Worm (Caenorhabditis elegans) whole organism, L4 larva: ENCODE results near the gene ash-2.

ENCODE experiments used
- D1046.2 ChIP-seq: fragments of 200-800 bp; sonication (Bioruptor generic); IDR thresholded peaks from 2 replicates; pipeline ENCODE4 v1.3.6; 2022; ENCODE audit warnings: missing genetic modification characterization, missing compliant biosample characterization
- F10B5.3 ChIP-seq: sonication (generic microtip); optimal IDR thresholded peaks from 2 replicates; lab custom pipeline; 2016; ENCODE audit warnings: mild to moderate bottlenecking, missing genetic modification characterization, missing compliant biosample characterization
- F26F4.8 ChIP-seq: fragments of 200-800 bp; sonication (Bioruptor generic); conservative IDR thresholded peaks from 2 replicates; pipeline ENCODE4 v1.3.6; 2022; ENCODE audit warnings: missing genetic modification characterization, missing compliant biosample characterization
- T26A8.4 ChIP-seq: fragments of 200-800 bp; sonication (Bioruptor generic); IDR thresholded peaks from 2 replicates; pipeline ENCODE4 v1.3.6; 2022; ENCODE audit warnings: missing genetic modification characterization, missing compliant biosample characterization
- Y105C5A.15 ChIP-seq: fragments of 200-800 bp; sonication (Bioruptor generic); IDR thresholded peaks from 2 replicates; pipeline ENCODE4 v1.3.6; 2022; ENCODE audit warnings: missing genetic modification characterization, missing compliant biosample characterization
- Y5F2A.4 ChIP-seq: fragments of 200-800 bp; sonication (Bioruptor generic); optimal IDR thresholded peaks from 2 replicates; lab custom pipeline; 2018; ENCODE audit warnings: mild to moderate bottlenecking, missing genetic modification characterization, missing compliant biosample characterization
- aha-1 ChIP-seq: fragments of 150-350 bp; peaks from one replicate; lab custom pipeline; 2014; ENCODE audit warnings: missing biosample characterization, missing genetic modification characterization
- ama-1 ChIP-seq: fragments of 150-350 bp; optimal IDR thresholded peaks from 2 replicates; lab custom pipeline; 2014; ENCODE audit warnings: inconsistent platforms, mixed read lengths
- arid-1 ChIP-seq: fragments of 200-800 bp; sonication (Bioruptor generic); conservative IDR thresholded peaks from 2 replicates; pipeline ENCODE4 v1.3.6; 2022; ENCODE audit warnings: missing genetic modification reagents, missing genetic modification characterization, missing compliant biosample characterization
- ceh-44 ChIP-seq: fragments of 200-800 bp; sonication (Bioruptor generic); IDR thresholded peaks from 2 replicates; pipeline ENCODE4 v1.3.6; 2022; ENCODE audit warnings: missing genetic modification reagents, missing genetic modification characterization, missing compliant biosample characterization
- ceh-82 ChIP-seq: sonication (generic microtip); optimal IDR thresholded peaks from 2 replicates; lab custom pipeline; 2017; ENCODE audit warnings: missing biosample characterization, missing genetic modification characterization
- ces-1 ChIP-seq: fragments of 150-350 bp; sonication (generic microtip); optimal IDR thresholded peaks from 4 replicates; lab custom pipeline; 2014; ENCODE audit warnings: missing biosample characterization, missing genetic modification reagents, missing genetic modification characterization
- ctbp-1 ChIP-seq: fragments of 200-800 bp; sonication (Bioruptor generic); IDR thresholded peaks from 2 replicates; pipeline ENCODE4 v1.3.6; 2022; ENCODE audit warnings: missing genetic modification reagents, missing genetic modification characterization, missing compliant biosample characterization
- daf-16 ChIP-seq, 3 experiments: sonication (generic microtip); optimal IDR thresholded peaks; 2 replicates each; lab custom pipeline; 2016 to 2017; ENCODE audit warnings: missing genetic modification characterization in 3 of 3, missing genetic modification reagents in 3 of 3, mild to moderate bottlenecking in 2 of 3, missing compliant biosample characterization in 2 of 3, missing biosample characterization in 1 of 3, moderate library complexity in 1 of 3
- egl-27 ChIP-seq: sonication (generic microtip); optimal IDR thresholded peaks from 3 replicates; lab custom pipeline; 2017; ENCODE audit warnings: missing biosample characterization, missing genetic modification reagents, missing genetic modification characterization
- lim-7 ChIP-seq: fragments of 200-800 bp; sonication (Bioruptor generic); IDR thresholded peaks from 2 replicates; pipeline ENCODE4 v1.3.6; 2022; ENCODE audit warnings: missing genetic modification characterization, missing compliant biosample characterization
- lin-1 ChIP-seq: fragments of 200-800 bp; sonication (Bioruptor generic); IDR thresholded peaks from 2 replicates; pipeline ENCODE4 v1.3.6; 2022; ENCODE audit warnings: missing genetic modification reagents, missing genetic modification characterization, missing compliant biosample characterization
- lin-38 ChIP-seq: fragments of 200-800 bp; sonication (Bioruptor generic); IDR thresholded peaks from 2 replicates; pipeline ENCODE4 v1.3.6; 2022; ENCODE audit warnings: missing genetic modification reagents, missing genetic modification characterization, missing compliant biosample characterization
- lir-3 ChIP-seq: sonication (generic microtip); optimal IDR thresholded peaks from 2 replicates; lab custom pipeline; 2016; ENCODE audit warnings: mild to moderate bottlenecking, missing genetic modification characterization, missing compliant biosample characterization
- madf-5 ChIP-seq, 2 experiments: fragments of 200-800 bp; sonication (Bioruptor generic); IDR thresholded peaks; 2 replicates each; pipeline ENCODE4 v1.3.6; 2022; ENCODE audit warnings: missing compliant biosample characterization in 2 of 2, missing genetic modification characterization in 2 of 2
- mdt-29 ChIP-seq: fragments of 200-800 bp; sonication (Bioruptor generic); IDR thresholded peaks from 2 replicates; pipeline ENCODE4 v1.3.6; 2022; ENCODE audit warnings: missing genetic modification reagents, missing genetic modification characterization, missing compliant biosample characterization
- mes-2 ChIP-seq: sonication (generic microtip); optimal IDR thresholded peaks from 2 replicates; lab custom pipeline; 2016; ENCODE audit warnings: missing genotype, mild to moderate bottlenecking, missing genetic modification characterization, missing compliant biosample characterization; ENCODE audit not compliant: poor library complexity, severe bottlenecking
- mxl-2 ChIP-seq: fragments of 200-800 bp; sonication (Bioruptor generic); conservative IDR thresholded peaks from 2 replicates; pipeline ENCODE4 v1.3.6; 2022; ENCODE audit warnings: missing genetic modification reagents, missing genetic modification characterization, missing compliant biosample characterization
- nhr-102 ChIP-seq: sonication (generic microtip); optimal IDR thresholded peaks from 2 replicates; lab custom pipeline; 2016; ENCODE audit warnings: mild to moderate bottlenecking, missing genetic modification characterization, moderate library complexity, missing compliant biosample characterization
- nhr-42 ChIP-seq: fragments of 200-800 bp; sonication (Bioruptor generic); IDR thresholded peaks from 2 replicates; pipeline ENCODE4 v1.3.6; 2022; ENCODE audit warnings: missing genetic modification characterization, missing compliant biosample characterization
- nhr-76 ChIP-seq: fragments of 150-350 bp; optimal IDR thresholded peaks from 2 replicates; lab custom pipeline; 2014; ENCODE audit warnings: missing biosample characterization, missing genetic modification characterization
- pha-4 ChIP-seq, 2 experiments: fragments of 150-350 bp in 1 of 2; fragments of 200-800 bp in 1 of 2; sonication (Bioruptor generic) in 1 of 2; IDR thresholded peaks in 1 of 2; optimal IDR thresholded peaks in 1 of 2; 2 replicates each; pipeline versions ENCODE4 v1.3.6 to Lab custom; 2014 to 2022; ENCODE audit warnings: missing genetic modification characterization in 2 of 2, missing genetic modification reagents in 2 of 2, missing biosample characterization in 1 of 2, missing compliant biosample characterization in 1 of 2
- php-3 ChIP-seq: fragments of 200-800 bp; sonication (Bioruptor generic); IDR thresholded peaks from 2 replicates; pipeline ENCODE4 v1.3.6; 2022; ENCODE audit warnings: missing genetic modification reagents, missing genetic modification characterization, missing compliant biosample characterization
- rbr-2 ChIP-seq: sonication (generic microtip); optimal IDR thresholded peaks from 2 replicates; lab custom pipeline; 2016; ENCODE audit warnings: missing genotype, missing genetic modification characterization, missing compliant biosample characterization
- saeg-2 ChIP-seq: fragments of 200-800 bp; sonication (Bioruptor generic); IDR thresholded peaks from 2 replicates; pipeline ENCODE4 v1.3.6; 2022; ENCODE audit warnings: missing genetic modification reagents, missing genetic modification characterization, missing compliant biosample characterization
- sdz-12 ChIP-seq: fragments of 200-800 bp; sonication (Bioruptor generic); optimal IDR thresholded peaks from 2 replicates; lab custom pipeline; 2018; ENCODE audit warnings: mild to moderate bottlenecking, missing genetic modification characterization, missing compliant biosample characterization
- set-16 ChIP-seq: fragments of 200-800 bp; sonication (Bioruptor generic); IDR thresholded peaks from 2 replicates; pipeline ENCODE4 v1.3.6; 2022; ENCODE audit warnings: missing genetic modification reagents, missing genetic modification characterization, missing compliant biosample characterization
- skn-1 ChIP-seq: fragments of 150-350 bp; optimal IDR thresholded peaks from 2 replicates; lab custom pipeline; 2014; ENCODE audit warnings: missing biosample characterization, missing genetic modification characterization
- snpc-1.2 ChIP-seq: fragments of 200-800 bp; sonication (Bioruptor generic); IDR thresholded peaks from 2 replicates; pipeline ENCODE4 v1.3.6; 2022; ENCODE audit warnings: missing genetic modification reagents, missing genetic modification characterization, missing compliant biosample characterization
- snpc-4 ChIP-seq: fragments of 150-350 bp; optimal IDR thresholded peaks from 2 replicates; lab custom pipeline; 2014; ENCODE audit warnings: missing biosample characterization, missing genetic modification characterization
- tra-1 ChIP-seq: fragments of 200-800 bp; sonication (Bioruptor generic); IDR thresholded peaks from 2 replicates; pipeline ENCODE4 v1.3.6; 2022; ENCODE audit warnings: missing genetic modification reagents, missing genetic modification characterization, missing compliant biosample characterization
- unc-130 ChIP-seq: sonication (generic microtip); optimal IDR thresholded peaks from 2 replicates; lab custom pipeline; 2016; ENCODE audit warnings: missing genetic modification reagents, missing genetic modification characterization, missing compliant biosample characterization
- unc-39 ChIP-seq: sonication (generic microtip); optimal IDR thresholded peaks from 2 replicates; lab custom pipeline; 2017; ENCODE audit warnings: missing biosample characterization, missing genetic modification characterization
- unc-62 ChIP-seq, 3 experiments: fragments of 150-350 bp in 1 of 3; sonication (generic microtip); optimal IDR thresholded peaks in 2 of 3; peaks in 1 of 3; 1 replicate in 1 of 3; 2 replicates in 2 of 3; lab custom pipeline; 2014 to 2017; ENCODE audit warnings: missing biosample characterization in 3 of 3, missing genetic modification characterization in 3 of 3, missing genetic modification reagents in 3 of 3, missing genotype in 1 of 3
- vab-7 ChIP-seq: fragments of 200-800 bp; sonication (Bioruptor generic); IDR thresholded peaks from 2 replicates; pipeline ENCODE4 v1.3.6; 2022; ENCODE audit warnings: missing genetic modification reagents, missing genetic modification characterization, missing compliant biosample characterization

The ash-2 gene

ce11 chrII:11976727-11977259 is 2.8 kb upstream of the ash-2 start:
- TF ChIP-seq saeg-2 (GFP tag; lab: Robert Waterston, UW) (no peak), aha-1 (tag; lab: Kevin White, UChicago) (peak; percentile 93), D1046.2 (GFP tag; lab: Robert Waterston, UW) (0 out of 2 replicates have a peak, but pooled peaks have one; percentile 7), lir-3 (tag; lab: Kevin White, UChicago) (no peak), snpc-4 (tag; lab: Kevin White, UChicago) (no peak), php-3 (no peak), nhr-42 (no peak), unc-130 (no peak), F10B5.3 (no peak), unc-62 (GFP tag; optimal IDR thresholded peaks at IDR 0.05 in 1 of 2; lab: Kevin White, UChicago) (peak in 1 of 2 experiments; percentile 91), unc-62 (tag; optimal IDR thresholded peaks at IDR 0.05; lab: Kevin White, UChicago) (no peak), daf-16 (GFP tag; optimal IDR thresholded peaks at IDR 0.05; lab: Kevin White, UChicago) (no peak), daf-16 (tag; optimal IDR thresholded peaks at IDR 0.05; lab: Kevin White, UChicago) (no peak), ceh-82 (tag; lab: Kevin White, UChicago) (no peak), vab-7 (no peak), mes-2 (tag; lab: Kevin White, UChicago) (peak; percentile 23), ceh-44 (GFP tag; lab: Robert Waterston, UW) (no peak), mdt-29 (no peak), unc-39 (tag; lab: Kevin White, UChicago) (no peak), lin-1 (GFP tag; lab: Robert Waterston, UW) (no peak), rbr-2 (tag; lab: Kevin White, UChicago) (no peak)

DNA sequence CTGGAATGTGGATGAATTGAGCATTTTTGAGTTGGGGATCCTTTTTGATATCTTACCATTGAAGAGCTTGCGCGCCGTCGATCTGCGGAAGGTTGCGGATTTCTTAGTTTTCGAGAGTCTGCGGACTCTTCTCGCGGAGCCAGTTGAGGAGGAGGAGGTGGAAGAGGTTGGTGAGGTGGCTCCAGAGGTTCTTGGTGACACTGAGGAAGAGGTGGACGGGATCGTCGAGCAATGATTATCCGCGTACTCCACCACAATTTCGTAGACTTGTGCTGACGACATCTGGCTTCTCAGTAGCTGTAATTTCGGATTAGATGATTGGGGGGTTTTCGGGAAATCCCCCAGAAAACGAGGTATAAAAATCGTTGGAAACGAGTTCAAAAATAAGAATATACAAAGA is 2.3 kb upstream of the ash-2 start, which contains the start of gene Y17G7B.21:
TSS of gene Y17G7B.21 (minus strand) at position 299 of the 400 bp plus-strand sequence.
- TF ChIP-seq snpc-4 (tag; lab: Kevin White, UChicago) (no peak), vab-7 (0 out of 2 replicates have a peak, but pooled peaks have one; percentile 12), nhr-76 (tag; lab: Kevin White, UChicago) (no peak), madf-5 (GFP tag; IDR thresholded peaks at IDR 0.05; lab: Robert Waterston, UW) (0 out of 4 replicates have a peak, but pooled peaks of 1 of the 2 experiments have one; percentile 33), skn-1 (tag; lab: Kevin White, UChicago) (no peak), Y5F2A.4 (GFP tag; lab: Kevin White, UChicago) (peak; percentile 56), T26A8.4 (GFP tag; lab: Robert Waterston, UW) (0 out of 2 replicates have a peak, but pooled peaks have one; percentile 42), ama-1 (lab: Kevin White, UChicago) (peak; percentile 29), aha-1 (tag; lab: Kevin White, UChicago) (peak; percentile 19), Y105C5A.15 (peak; percentile 68; the same call in 1 of the 2 replicates), lim-7 (GFP tag; lab: Robert Waterston, UW) (0 out of 2 replicates have a peak, but pooled peaks have one; percentile 10), daf-16 (GFP tag; optimal IDR thresholded peaks at IDR 0.05; lab: Kevin White, UChicago) (peak in 1 of 2 experiments; percentile 4), daf-16 (tag; optimal IDR thresholded peaks at IDR 0.05; lab: Kevin White, UChicago) (no peak), tra-1 (peak; percentile 40; the same call in 1 of the 2 replicates), egl-27 (tag; lab: Kevin White, UChicago) (no peak), arid-1 (GFP tag; lab: Robert Waterston, UW) (peak; percentile 59; the same call in 1 of the 2 replicates), mxl-2 (0 out of 2 replicates have a peak, but pooled peaks have one; percentile 23), set-16 (GFP tag; lab: Robert Waterston, UW) (peak; percentile 85), mes-2 (tag; lab: Kevin White, UChicago) (peak; percentile 58), ces-1 (no peak), F26F4.8 (0 out of 2 replicates have a peak, but pooled peaks have one; percentile 3), lin-38 (GFP tag; lab: Robert Waterston, UW) (peak; percentile 78), ctbp-1 (peak; percentile 43; the same call in 1 of the 2 replicates), saeg-2 (GFP tag; lab: Robert Waterston, UW) (no peak), sdz-12 (GFP tag; lab: Kevin White, UChicago) (peak; percentile 51), snpc-1.2 (peak; percentile 42), mdt-29 (peak; percentile 33; the same call in 1 of the 2 replicates), pha-4 (GFP tag; IDR thresholded peaks at IDR 0.05; lab: Robert Waterston, UW) (peak; percentile 41; the same call in 1 of the 2 replicates), pha-4 (tag; optimal IDR thresholded peaks at IDR 0.05; lab: Kevin White, UChicago) (no peak), nhr-102 (tag; lab: Kevin White, UChicago) (peak; percentile 37)
- TF ChIP-seq, all 104 proteins: peak for 22
